1 worm cellular context compared by ENCODE assay signal in the genomic region with DNA sequence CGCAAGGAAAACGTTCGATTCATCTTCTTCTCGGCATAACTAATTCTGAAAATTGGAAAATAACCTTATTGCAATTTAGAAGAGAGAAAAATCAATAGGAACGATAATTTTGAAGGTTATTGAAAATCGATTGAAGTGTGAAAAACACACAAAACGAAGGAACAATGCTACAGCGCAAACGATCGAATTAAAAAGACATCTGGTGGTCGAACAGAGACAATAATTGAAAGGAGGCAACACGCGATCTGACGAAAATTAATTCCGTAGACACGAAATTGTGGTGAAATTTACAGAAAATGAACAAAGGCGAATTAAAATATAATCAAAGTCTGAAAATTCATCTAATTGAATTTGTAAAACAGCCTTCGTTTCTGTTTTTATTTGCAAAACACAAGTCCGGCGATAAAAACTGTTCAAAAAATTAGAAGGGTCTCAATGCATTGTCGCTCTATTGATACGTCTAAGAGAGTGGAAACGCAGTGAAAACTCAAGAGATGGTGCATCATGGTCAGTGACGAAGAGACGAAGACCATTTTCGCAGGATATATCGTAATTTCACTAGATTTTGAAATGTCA.
TF ChIP-seq lines count a peak whose summit lies in the region.

A gene (minus strand): TSS at position 51 of the 576 bp plus-strand sequence.

TF ChIP-seq in whole organism, L1 larva, 84 proteins besides CTCF, POLR2A, EP300 and RAD21 (continued from another document):
- peak; percentile 85 for TF ChIP-seq dsc-1 (tag; optimal IDR thresholded peaks at IDR 0.05; lab: Kevin White, UChicago)
- TF ChIP-seq mef-2 (tag; optimal IDR thresholded peaks at IDR 0.05; lab: Kevin White, UChicago), result no peak
- peak; percentile 70 for TF ChIP-seq C04F5.9 (tag; optimal IDR thresholded peaks at IDR 0.05; lab: Kevin White, UChicago)
- peak; percentile 96 for TF ChIP-seq C16A3.4 (tag; optimal IDR thresholded peaks at IDR 0.05; lab: Kevin White, UChicago)
- TF ChIP-seq tlp-1 (tag; optimal IDR thresholded peaks at IDR 0.05; lab: Kevin White, UChicago), result no peak
- peak; percentile 90 for TF ChIP-seq lir-3 (tag; optimal IDR thresholded peaks at IDR 0.05; lab: Kevin White, UChicago; ENCODE audit: poor library complexity)
- peak; percentile 63 for TF ChIP-seq hpl-2 (GFP tag; optimal IDR thresholded peaks at IDR 0.05; lab: Kevin White, UChicago)
- no peak for TF ChIP-seq zip-4 (GFP tag; optimal IDR thresholded peaks at IDR 0.05; lab: Kevin White, UChicago)
- no peak for TF ChIP-seq ets-5 (GFP tag; IDR thresholded peaks at IDR 0.05; lab: Robert Waterston, UW)
- TF ChIP-seq ces-1 (GFP tag; optimal IDR thresholded peaks at IDR 0.05; lab: Kevin White, UChicago), result no peak
- peak; percentile 90 for TF ChIP-seq nhr-47 (tag; optimal IDR thresholded peaks at IDR 0.05; lab: Kevin White, UChicago)
- TF ChIP-seq snu-23 (GFP tag; optimal IDR thresholded peaks at IDR 0.05; lab: Kevin White, UChicago), result peak; percentile 91
- peak; percentile 90 for TF ChIP-seq nhr-20 (tag; optimal IDR thresholded peaks at IDR 0.05; lab: Kevin White, UChicago)
- peak; percentile 91 for TF ChIP-seq vab-15 (tag; optimal IDR thresholded peaks at IDR 0.05; lab: Kevin White, UChicago)
- peak in 2 of 6 experiments; percentile 2 to 41 for TF ChIP-seq elt-3 (tag; optimal IDR thresholded peaks at IDR 0.05; lab: Kevin White, UChicago)
- TF ChIP-seq blmp-1 (tag; optimal IDR thresholded peaks at IDR 0.05; lab: Kevin White, UChicago), result peak; percentile 75
- TF ChIP-seq grh-1 (GFP tag; IDR thresholded peaks at IDR 0.05; lab: Robert Waterston, UW), result peak; percentile 31; the same call in 1 of the 2 replicates
- peak; percentile 62 for TF ChIP-seq irx-1 (tag; optimal IDR thresholded peaks at IDR 0.05; lab: Kevin White, UChicago)
